Worm (Caenorhabditis elegans) whole organism, L4 larva: Measurements from ENCODE around the gene clec-145.

Experiments used
- F10B5.3 ChIP-seq: sonication (generic microtip); optimal IDR thresholded peaks from 2 replicates; lab custom pipeline; 2016; ENCODE audit warnings: mild to moderate bottlenecking, missing genetic modification characterization, missing compliant biosample characterization
- F37D6.2 ChIP-seq: sonication (generic microtip); optimal IDR thresholded peaks from 2 replicates; lab custom pipeline; 2016; ENCODE audit warnings: mild to moderate bottlenecking, missing genetic modification characterization, missing compliant biosample characterization
- F49E8.2 ChIP-seq: sonication (generic microtip); optimal IDR thresholded peaks from 2 replicates; lab custom pipeline; 2016; ENCODE audit warnings: missing compliant biosample characterization, mild to moderate bottlenecking, missing genetic modification characterization, borderline replicate concordance
- R02D3.7 ChIP-seq: fragments of 150-350 bp; sonication (generic microtip); optimal IDR thresholded peaks from 3 replicates; lab custom pipeline; 2014; ENCODE audit warnings: missing biosample characterization, missing genetic modification characterization
- Y5F2A.4 ChIP-seq: fragments of 200-800 bp; sonication (Bioruptor generic); optimal IDR thresholded peaks from 2 replicates; lab custom pipeline; 2018; ENCODE audit warnings: mild to moderate bottlenecking, missing genetic modification characterization, missing compliant biosample characterization
- ZK546.5 ChIP-seq, 2 experiments: sonication (generic microtip); optimal IDR thresholded peaks; 2 replicates each; lab custom pipeline; 2017; ENCODE audit warnings: missing biosample characterization in 2 of 2, missing genetic modification characterization in 2 of 2
- aha-1 ChIP-seq: fragments of 150-350 bp; peaks from one replicate; lab custom pipeline; 2014; ENCODE audit warnings: missing biosample characterization, missing genetic modification characterization
- ceh-62 ChIP-seq: sonication (generic microtip); optimal IDR thresholded peaks from 2 replicates; lab custom pipeline; 2017; ENCODE audit warnings: missing biosample characterization, missing genetic modification characterization
- ceh-82 ChIP-seq: sonication (generic microtip); optimal IDR thresholded peaks from 2 replicates; lab custom pipeline; 2017; ENCODE audit warnings: missing biosample characterization, missing genetic modification characterization
- ces-1 ChIP-seq: fragments of 150-350 bp; sonication (generic microtip); optimal IDR thresholded peaks from 4 replicates; lab custom pipeline; 2014; ENCODE audit warnings: missing biosample characterization, missing genetic modification reagents, missing genetic modification characterization
- daf-19 ChIP-seq: fragments of 200-800 bp; sonication (Bioruptor generic); conservative IDR thresholded peaks from 2 replicates; pipeline ENCODE4 v1.3.6; 2022; ENCODE audit warnings: missing genetic modification characterization, missing compliant biosample characterization
- daf-8 ChIP-seq: fragments of 200-800 bp; sonication (Bioruptor generic); IDR thresholded peaks from 2 replicates; pipeline ENCODE4 v1.3.6; 2022; ENCODE audit warnings: missing genetic modification characterization, missing compliant biosample characterization
- dmd-6 ChIP-seq: fragments of 200-800 bp; sonication (Bioruptor generic); IDR thresholded peaks from 2 replicates; pipeline ENCODE4 v1.3.6; 2022; ENCODE audit warnings: missing genetic modification reagents, missing genetic modification characterization, missing compliant biosample characterization
- dpl-1 ChIP-seq: fragments of 150-350 bp; optimal IDR thresholded peaks from 2 replicates; lab custom pipeline; 2014; ENCODE audit warnings: missing biosample characterization, missing genetic modification reagents, missing genetic modification characterization
- egl-27 ChIP-seq: sonication (generic microtip); optimal IDR thresholded peaks from 3 replicates; lab custom pipeline; 2017; ENCODE audit warnings: missing biosample characterization, missing genetic modification reagents, missing genetic modification characterization
- gei-8 ChIP-seq: fragments of 200-800 bp; sonication (Bioruptor generic); optimal IDR thresholded peaks from 2 replicates; lab custom pipeline; 2018; ENCODE audit warnings: mild to moderate bottlenecking, missing genetic modification characterization, missing compliant biosample characterization
- hlh-11 ChIP-seq: fragments of 200-800 bp; sonication (Bioruptor generic); optimal IDR thresholded peaks from 2 replicates; lab custom pipeline; 2018; ENCODE audit warnings: mild to moderate bottlenecking, missing genetic modification characterization, missing compliant biosample characterization
- hlh-30 ChIP-seq: sonication (generic microtip); optimal IDR thresholded peaks from 2 replicates; lab custom pipeline; 2017; ENCODE audit warnings: antibody characterized with exemption, mild to moderate bottlenecking, missing genetic modification characterization, missing compliant biosample characterization; ENCODE audit not compliant: insufficient read depth
- jun-1 ChIP-seq: fragments of 150-350 bp; optimal IDR thresholded peaks from 2 replicates; lab custom pipeline; 2014; ENCODE audit warnings: missing biosample characterization, missing genetic modification reagents, missing genetic modification characterization
- lin-39 ChIP-seq: fragments of 150-350 bp; optimal IDR thresholded peaks from 2 replicates; lab custom pipeline; 2014; ENCODE audit warnings: missing biosample characterization, missing genetic modification reagents, missing genetic modification characterization
- lir-3 ChIP-seq: sonication (generic microtip); optimal IDR thresholded peaks from 2 replicates; lab custom pipeline; 2016; ENCODE audit warnings: mild to moderate bottlenecking, missing genetic modification characterization, missing compliant biosample characterization
- madf-5 ChIP-seq, 2 experiments: fragments of 200-800 bp; sonication (Bioruptor generic); IDR thresholded peaks; 2 replicates each; pipeline ENCODE4 v1.3.6; 2022; ENCODE audit warnings: missing compliant biosample characterization in 2 of 2, missing genetic modification characterization in 2 of 2
- mdl-1 ChIP-seq, 2 experiments: fragments of 150-350 bp in 1 of 2; sonication (generic microtip) in 1 of 2; optimal IDR thresholded peaks; 2 replicates each; lab custom pipeline; 2014 to 2017; ENCODE audit warnings: missing biosample characterization in 2 of 2, missing genetic modification characterization in 2 of 2
- nhr-11 ChIP-seq: fragments of 150-350 bp; optimal IDR thresholded peaks from 2 replicates; lab custom pipeline; 2014; ENCODE audit warnings: missing biosample characterization, missing genetic modification characterization
- nhr-25 ChIP-seq: sonication (generic microtip); optimal IDR thresholded peaks from 2 replicates; lab custom pipeline; 2017; ENCODE audit warnings: missing genetic modification characterization, mild to moderate bottlenecking, missing compliant biosample characterization, antibody characterized with exemption, moderate library complexity, borderline replicate concordance; ENCODE audit not compliant: insufficient read depth
- nhr-28 ChIP-seq: fragments of 150-350 bp; optimal IDR thresholded peaks from 2 replicates; lab custom pipeline; 2014; ENCODE audit warnings: missing biosample characterization, missing genetic modification characterization
- nhr-42 ChIP-seq: fragments of 200-800 bp; sonication (Bioruptor generic); IDR thresholded peaks from 2 replicates; pipeline ENCODE4 v1.3.6; 2022; ENCODE audit warnings: missing genetic modification characterization, missing compliant biosample characterization
- nhr-6 ChIP-seq: fragments of 150-350 bp; optimal IDR thresholded peaks from 2 replicates; lab custom pipeline; 2014; ENCODE audit warnings: missing biosample characterization, missing genetic modification characterization
- pha-4 ChIP-seq, 2 experiments: fragments of 150-350 bp in 1 of 2; fragments of 200-800 bp in 1 of 2; sonication (Bioruptor generic) in 1 of 2; IDR thresholded peaks in 1 of 2; optimal IDR thresholded peaks in 1 of 2; 2 replicates each; pipeline versions ENCODE4 v1.3.6 to Lab custom; 2014 to 2022; ENCODE audit warnings: missing genetic modification characterization in 2 of 2, missing genetic modification reagents in 2 of 2, missing biosample characterization in 1 of 2, missing compliant biosample characterization in 1 of 2
- php-3 ChIP-seq: fragments of 200-800 bp; sonication (Bioruptor generic); IDR thresholded peaks from 2 replicates; pipeline ENCODE4 v1.3.6; 2022; ENCODE audit warnings: missing genetic modification reagents, missing genetic modification characterization, missing compliant biosample characterization
- pqm-1 ChIP-seq: sonication (generic microtip); optimal IDR thresholded peaks from 2 replicates; lab custom pipeline; 2017; ENCODE audit warnings: missing biosample characterization, missing genetic modification characterization
- set-16 ChIP-seq: fragments of 200-800 bp; sonication (Bioruptor generic); IDR thresholded peaks from 2 replicates; pipeline ENCODE4 v1.3.6; 2022; ENCODE audit warnings: missing genetic modification reagents, missing genetic modification characterization, missing compliant biosample characterization
- tag-97 ChIP-seq: fragments of 200-800 bp; sonication (Bioruptor generic); IDR thresholded peaks from 2 replicates; pipeline ENCODE4 v1.3.6; 2022; ENCODE audit warnings: missing genetic modification characterization, missing compliant biosample characterization
- tra-1 ChIP-seq: fragments of 200-800 bp; sonication (Bioruptor generic); IDR thresholded peaks from 2 replicates; pipeline ENCODE4 v1.3.6; 2022; ENCODE audit warnings: missing genetic modification reagents, missing genetic modification characterization, missing compliant biosample characterization
- unc-130 ChIP-seq: sonication (generic microtip); optimal IDR thresholded peaks from 2 replicates; lab custom pipeline; 2016; ENCODE audit warnings: missing genetic modification reagents, missing genetic modification characterization, missing compliant biosample characterization
- unc-39 ChIP-seq: sonication (generic microtip); optimal IDR thresholded peaks from 2 replicates; lab custom pipeline; 2017; ENCODE audit warnings: missing biosample characterization, missing genetic modification characterization
- unc-62 ChIP-seq, 3 experiments: fragments of 150-350 bp in 1 of 3; sonication (generic microtip); optimal IDR thresholded peaks in 2 of 3; peaks in 1 of 3; 1 replicate in 1 of 3; 2 replicates in 2 of 3; lab custom pipeline; 2014 to 2017; ENCODE audit warnings: missing biosample characterization in 3 of 3, missing genetic modification characterization in 3 of 3, missing genetic modification reagents in 3 of 3, missing genotype in 1 of 3
- zip-2 ChIP-seq: fragments of 150-350 bp; optimal IDR thresholded peaks from 2 replicates; lab custom pipeline; 2014; ENCODE audit warnings: missing biosample characterization, missing genetic modification characterization

clec-145 gene

ce11 chrII:13638576-13638975 lies 48.2 kb upstream of the clec-145 start (continued):
- TF ChIP-seq dpl-1 (peak; percentile 13), jun-1 (tag; lab: Kevin White, UChicago) (no peak), daf-8 (GFP tag; lab: Robert Waterston, UW) (no peak), nhr-11 (tag; lab: Kevin White, UChicago) (no peak), php-3 (GFP tag; lab: Robert Waterston, UW) (0 out of 2 replicates have a peak, but pooled peaks have one; percentile 19), egl-27 (tag; lab: Kevin White, UChicago) (no peak), tag-97 (GFP tag; lab: Robert Waterston, UW) (no peak), nhr-6 (tag; lab: Kevin White, UChicago) (peak; percentile 11), F37D6.2 (no peak), tra-1 (no peak), mdl-1 (tag; optimal IDR thresholded peaks at IDR 0.05; lab: Kevin White, UChicago) (peak in 1 of 2 experiments; percentile 69), daf-19 (GFP tag; lab: Robert Waterston, UW) (no peak), unc-39 (tag; lab: Kevin White, UChicago) (no peak), ceh-82 (tag; lab: Kevin White, UChicago) (no peak), Y5F2A.4 (GFP tag; lab: Kevin White, UChicago) (no peak), nhr-42 (GFP tag; lab: Robert Waterston, UW) (peak; percentile 76), F10B5.3 (tag; lab: Kevin White, UChicago) (no peak), pqm-1 (peak; percentile 2), aha-1 (tag; lab: Kevin White, UChicago) (peak; percentile 100), F49E8.2 (no peak), ces-1 (GFP tag; lab: Kevin White, UChicago) (no peak), pha-4 (GFP tag; IDR thresholded peaks at IDR 0.05; lab: Robert Waterston, UW) (no peak), pha-4 (tag; optimal IDR thresholded peaks at IDR 0.05; lab: Kevin White, UChicago) (no peak), dmd-6 (GFP tag; lab: Robert Waterston, UW) (peak; percentile 25), lir-3 (tag; lab: Kevin White, UChicago) (no peak), unc-130 (GFP tag; lab: Kevin White, UChicago) (no peak), nhr-28 (tag; lab: Kevin White, UChicago) (peak; percentile 75), ceh-62 (tag; lab: Kevin White, UChicago) (no peak), gei-8 (GFP tag; lab: Kevin White, UChicago) (no peak), lin-39 (tag; lab: Kevin White, UChicago) (no peak), R02D3.7 (no peak)

ce11 chrII:13637941-13638489 lies 47.7 kb upstream of the clec-145 start, which contains the start of gene phdh-1:
phdh-1 (minus strand) TSS chrII:13638480.
- no peak for TF ChIP-seq hlh-11 (tag; lab: Kevin White, UChicago)
- peak in 1 of 2 experiments; percentile 18 for TF ChIP-seq unc-62 (GFP tag; optimal IDR thresholded peaks at IDR 0.05 in 1 of 2; lab: Kevin White, UChicago)
- TF ChIP-seq unc-62 (tag; optimal IDR thresholded peaks at IDR 0.05; lab: Kevin White, UChicago), result no peak
- TF ChIP-seq hlh-30 (tag; lab: Kevin White, UChicago), result peak; percentile 51
- TF ChIP-seq aha-1 (tag; lab: Kevin White, UChicago), result peak; percentile 84
- peak; percentile 74 for TF ChIP-seq set-16 (GFP tag; lab: Robert Waterston, UW)
- TF ChIP-seq madf-5 (GFP tag; IDR thresholded peaks at IDR 0.05; lab: Robert Waterston, UW), result 0 out of 4 replicates have a peak, but pooled peaks of 1 of the 2 experiments have one; percentile 23
- TF ChIP-seq F49E8.2, result no peak
- TF ChIP-seq nhr-25 (tag; lab: Kevin White, UChicago), result no peak

ce11 chrII:13637464-13637863 lies 47.1 kb upstream of the clec-145 start:
- TF ChIP-seq ceh-62 (tag; lab: Kevin White, UChicago) (no peak), ZK546.5 (tag; optimal IDR thresholded peaks at IDR 0.05; lab: Kevin White, UChicago) (no peak), tag-97 (GFP tag; lab: Robert Waterston, UW) (no peak), zip-2 (tag; lab: Kevin White, UChicago) (no peak), set-16 (GFP tag; lab: Robert Waterston, UW) (peak; percentile 79)
